Worm (Caenorhabditis elegans) whole organism, L4 larva: ENCODE results near the gene F20D1.3.

Experiments
- ama-1 ChIP-seq: fragments of 150-350 bp; optimal IDR thresholded peaks from 2 replicates; lab custom pipeline; 2014; ENCODE audit warnings: inconsistent platforms, mixed read lengths
- dve-1 ChIP-seq: sonication (generic microtip); optimal IDR thresholded peaks from 2 replicates; lab custom pipeline; 2017; ENCODE audit warnings: antibody characterized with exemption, mild to moderate bottlenecking, missing genetic modification characterization, missing compliant biosample characterization; ENCODE audit not compliant: insufficient read depth
- egl-43 ChIP-seq: fragments of 200-800 bp; sonication (Bioruptor generic); IDR thresholded peaks from 2 replicates; pipeline ENCODE4 v1.3.6; 2022; ENCODE audit warnings: missing genetic modification reagents, missing genetic modification characterization, missing compliant biosample characterization
- lin-39 ChIP-seq: fragments of 150-350 bp; optimal IDR thresholded peaks from 2 replicates; lab custom pipeline; 2014; ENCODE audit warnings: missing biosample characterization, missing genetic modification reagents, missing genetic modification characterization
- nhr-77 ChIP-seq: fragments of 150-350 bp; optimal IDR thresholded peaks from 2 replicates; lab custom pipeline; 2014; ENCODE audit warnings: missing biosample characterization, missing genetic modification characterization
- unc-130 ChIP-seq: sonication (generic microtip); optimal IDR thresholded peaks from 2 replicates; lab custom pipeline; 2016; ENCODE audit warnings: missing genetic modification reagents, missing genetic modification characterization, missing compliant biosample characterization
- unc-39 ChIP-seq: sonication (generic microtip); optimal IDR thresholded peaks from 2 replicates; lab custom pipeline; 2017; ENCODE audit warnings: missing biosample characterization, missing genetic modification characterization
- vab-7 ChIP-seq: fragments of 200-800 bp; sonication (Bioruptor generic); IDR thresholded peaks from 2 replicates; pipeline ENCODE4 v1.3.6; 2022; ENCODE audit warnings: missing genetic modification reagents, missing genetic modification characterization, missing compliant biosample characterization

- TF ChIP-seq dve-1 (tag; lab: Kevin White, UChicago) (no peak), vab-7 (no peak), nhr-77 (no peak), lin-39 (tag; lab: Kevin White, UChicago) (no peak), ama-1 (no peak), unc-39 (tag; lab: Kevin White, UChicago) (no peak), egl-43 (no peak), unc-130 (GFP tag; lab: Kevin White, UChicago) (no peak)
Observed at ce11 chrX:15027566-15027965, 51.6 kb downstream of the F20D1.3 start.
